Worm (Caenorhabditis elegans) whole organism, L2 larva: ENCODE results near the gene F56B3.2.

Experiments
- C34F6.9 ChIP-seq: fragments of 150-350 bp; optimal IDR thresholded peaks from 2 replicates; lab custom pipeline; 2014; ENCODE audit warnings: missing biosample characterization, missing genetic modification characterization
- F13H6.1 ChIP-seq: sonication (generic microtip); optimal IDR thresholded peaks from 2 replicates; lab custom pipeline; 2016; ENCODE audit warnings: missing genetic modification characterization, missing compliant biosample characterization
- R02D3.7 ChIP-seq: fragments of 150-350 bp; optimal IDR thresholded peaks from 2 replicates; lab custom pipeline; 2014; ENCODE audit warnings: missing biosample characterization, missing genetic modification characterization
- Y55F3AM.14 ChIP-seq: fragments of 200-800 bp; sonication (Bioruptor generic); optimal IDR thresholded peaks from 2 replicates; lab custom pipeline; 2018; ENCODE audit warnings: mild to moderate bottlenecking, missing genetic modification characterization, missing compliant biosample characterization
- ZK546.5 ChIP-seq: sonication (generic microtip); optimal IDR thresholded peaks from 2 replicates; lab custom pipeline; 2017; ENCODE audit warnings: missing biosample characterization, missing genetic modification characterization
- aly-2 ChIP-seq: fragments of 150-350 bp; optimal IDR thresholded peaks from 2 replicates; lab custom pipeline; 2014; ENCODE audit warnings: missing biosample characterization, missing genetic modification characterization
- ama-1 ChIP-seq: fragments of 150-350 bp; optimal IDR thresholded peaks from 2 replicates; lab custom pipeline; 2018; ENCODE audit warnings: inconsistent platforms
- blmp-1 ChIP-seq: sonication (generic microtip); optimal IDR thresholded peaks from 2 replicates; lab custom pipeline; 2017; ENCODE audit warnings: missing genetic modification characterization, mild to moderate bottlenecking, missing compliant biosample characterization, antibody characterized with exemption, moderate library complexity; ENCODE audit not compliant: insufficient read depth
- ceh-16 ChIP-seq: fragments of 150-350 bp; optimal IDR thresholded peaks from 2 replicates; lab custom pipeline; 2014; ENCODE audit warnings: missing biosample characterization, missing genetic modification characterization
- crh-2 ChIP-seq: sonication (generic microtip); optimal IDR thresholded peaks from 2 replicates; lab custom pipeline; 2017; ENCODE audit warnings: missing biosample characterization, missing genetic modification characterization
- dmd-4 ChIP-seq: sonication (generic microtip); optimal IDR thresholded peaks from 2 replicates; lab custom pipeline; 2017; ENCODE audit warnings: missing biosample characterization, missing genetic modification characterization
- egl-27 ChIP-seq: sonication (generic microtip); optimal IDR thresholded peaks from 3 replicates; lab custom pipeline; 2017; ENCODE audit warnings: missing biosample characterization, missing genetic modification reagents, missing genetic modification characterization
- elt-1 ChIP-seq: fragments of 150-350 bp; optimal IDR thresholded peaks from 2 replicates; lab custom pipeline; 2014; ENCODE audit warnings: missing biosample characterization, missing genetic modification characterization
- elt-3 ChIP-seq: sonication (generic microtip); optimal IDR thresholded peaks from 2 replicates; lab custom pipeline; 2017; ENCODE audit warnings: missing biosample characterization, missing genetic modification characterization
- fos-1 ChIP-seq: fragments of 150-350 bp; optimal IDR thresholded peaks from 2 replicates; lab custom pipeline; 2014; ENCODE audit warnings: missing biosample characterization, missing genetic modification characterization
- gmeb-1 ChIP-seq: fragments of 150-350 bp; optimal IDR thresholded peaks from 2 replicates; lab custom pipeline; 2014; ENCODE audit warnings: missing biosample characterization, missing genetic modification characterization
- lin-11 ChIP-seq: fragments of 150-350 bp; sonication (generic microtip); optimal IDR thresholded peaks from 2 replicates; lab custom pipeline; 2014; ENCODE audit warnings: missing biosample characterization, missing genetic modification characterization, inconsistent platforms, mixed read lengths
- lsy-2 ChIP-seq, 2 experiments: fragments of 150-350 bp in 1 of 2; sonication (generic microtip) in 1 of 2; optimal IDR thresholded peaks; 2 replicates each; lab custom pipeline; 2014 to 2017; ENCODE audit warnings: missing biosample characterization in 2 of 2, missing genetic modification characterization in 2 of 2
- mbf-1 ChIP-seq: sonication (generic microtip); optimal IDR thresholded peaks from 2 replicates; lab custom pipeline; 2017; ENCODE audit warnings: missing biosample characterization, missing genetic modification characterization
- mdl-1 ChIP-seq, 2 experiments: fragments of 150-350 bp in 1 of 2; sonication (generic microtip) in 1 of 2; optimal IDR thresholded peaks; 2 replicates each; lab custom pipeline; 2017; ENCODE audit warnings: missing biosample characterization in 2 of 2, missing genetic modification characterization in 2 of 2
- nhr-10 ChIP-seq: sonication (generic microtip); optimal IDR thresholded peaks from 2 replicates; lab custom pipeline; 2017; ENCODE audit warnings: missing biosample characterization, missing genetic modification characterization
- nhr-11 ChIP-seq: fragments of 150-350 bp; optimal IDR thresholded peaks from 2 replicates; lab custom pipeline; 2014; ENCODE audit warnings: missing biosample characterization, missing genetic modification characterization
- nhr-129 ChIP-seq: fragments of 150-350 bp; optimal IDR thresholded peaks from 2 replicates; lab custom pipeline; 2014; ENCODE audit warnings: missing biosample characterization, missing genetic modification characterization
- nhr-21 ChIP-seq: fragments of 150-350 bp; optimal IDR thresholded peaks from 2 replicates; lab custom pipeline; 2014; ENCODE audit warnings: missing biosample characterization, missing genetic modification characterization
- nhr-23 ChIP-seq: fragments of 150-350 bp; optimal IDR thresholded peaks from 2 replicates; lab custom pipeline; 2014; ENCODE audit warnings: missing biosample characterization, missing genetic modification reagents, missing genetic modification characterization
- nhr-237 ChIP-seq: fragments of 150-350 bp; optimal IDR thresholded peaks from 2 replicates; lab custom pipeline; 2014; ENCODE audit warnings: missing biosample characterization, missing genetic modification characterization
- nhr-25 ChIP-seq: fragments of 150-350 bp; sonication (generic microtip); optimal IDR thresholded peaks from 3 replicates; lab custom pipeline; 2014; ENCODE audit warnings: missing biosample characterization, missing genetic modification characterization
- nhr-77 ChIP-seq: fragments of 150-350 bp; optimal IDR thresholded peaks from 2 replicates; lab custom pipeline; 2014; ENCODE audit warnings: missing biosample characterization, missing genetic modification characterization
- peb-1 ChIP-seq: fragments of 150-350 bp; optimal IDR thresholded peaks from 2 replicates; lab custom pipeline; 2014; ENCODE audit warnings: missing biosample characterization, missing genetic modification characterization
- sem-4 ChIP-seq: fragments of 150-350 bp; optimal IDR thresholded peaks from 2 replicates; lab custom pipeline; 2014; ENCODE audit warnings: missing biosample characterization, missing genetic modification reagents, missing genetic modification characterization
- skn-1 ChIP-seq: sonication (generic microtip); optimal IDR thresholded peaks from 2 replicates; lab custom pipeline; 2017; ENCODE audit warnings: missing biosample characterization, missing genetic modification characterization
- sma-3 ChIP-seq: sonication (generic microtip); optimal IDR thresholded peaks from 2 replicates; lab custom pipeline; 2016; ENCODE audit warnings: missing genetic modification reagents, missing genetic modification characterization, missing compliant biosample characterization
- sma-9 ChIP-seq, 2 experiments: fragments of 150-350 bp in 1 of 2; sonication (generic microtip) in 1 of 2; optimal IDR thresholded peaks; 2 replicates each; lab custom pipeline; 2014 to 2016; ENCODE audit warnings: missing genetic modification characterization in 2 of 2, mild to moderate bottlenecking in 1 of 2, missing biosample characterization in 1 of 2, missing compliant biosample characterization in 1 of 2, missing genetic modification reagents in 1 of 2, moderate library complexity in 1 of 2
- unc-39 ChIP-seq: fragments of 150-350 bp; optimal IDR thresholded peaks from 2 replicates; lab custom pipeline; 2014; ENCODE audit warnings: missing biosample characterization, missing genetic modification characterization
- unc-55 ChIP-seq: fragments of 150-350 bp; sonication (generic microtip); optimal IDR thresholded peaks from 3 replicates; lab custom pipeline; 2014; ENCODE audit warnings: missing biosample characterization, missing genetic modification reagents, missing genetic modification characterization
- unc-62 ChIP-seq: fragments of 150-350 bp; optimal IDR thresholded peaks from 2 replicates; lab custom pipeline; 2014; ENCODE audit warnings: missing biosample characterization, missing genetic modification reagents, missing genetic modification characterization
- zag-1 ChIP-seq: fragments of 150-350 bp; optimal IDR thresholded peaks from 2 replicates; lab custom pipeline; 2014; ENCODE audit warnings: missing biosample characterization, missing genetic modification characterization
- ztf-1 ChIP-seq: fragments of 200-800 bp; sonication (Bioruptor generic); conservative IDR thresholded peaks from 2 replicates; pipeline ENCODE4 v1.3.6; 2022; ENCODE audit warnings: missing genetic modification characterization, missing compliant biosample characterization
- ztf-11 ChIP-seq: sonication (generic microtip); optimal IDR thresholded peaks from 2 replicates; lab custom pipeline; 2017; ENCODE audit warnings: missing biosample characterization, missing genetic modification characterization
- ztf-4 ChIP-seq: fragments of 150-350 bp; optimal IDR thresholded peaks from 2 replicates; lab custom pipeline; 2014; ENCODE audit warnings: missing biosample characterization, missing genetic modification characterization

F56B3.2 gene

DNA sequence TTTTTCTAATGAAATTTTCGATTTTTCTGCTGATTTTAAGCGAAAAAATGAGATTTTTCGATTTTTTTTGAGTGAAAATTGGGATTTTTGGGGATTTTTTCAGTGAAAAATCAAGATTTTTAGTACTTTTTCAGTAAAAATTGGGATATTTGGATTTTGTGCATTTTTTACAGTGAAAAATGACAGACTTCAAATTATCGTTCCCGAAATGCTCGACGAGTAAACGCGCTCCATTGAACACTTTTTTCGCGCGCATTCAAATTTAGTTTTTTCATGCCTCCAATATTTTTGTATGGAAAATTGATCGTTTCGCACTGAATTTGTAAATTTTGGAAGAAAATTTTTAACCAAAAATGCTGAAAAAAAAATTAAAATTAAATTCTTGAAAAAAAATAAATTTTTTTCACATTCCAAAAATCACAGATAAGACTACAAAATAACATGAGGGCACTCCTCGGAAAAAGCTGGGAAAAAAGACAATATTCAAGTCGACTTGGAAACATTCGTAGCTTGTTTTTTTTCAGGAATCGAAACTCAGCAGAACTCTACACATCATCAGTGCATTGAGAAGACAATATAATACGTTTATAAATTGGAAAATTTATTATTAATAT is 1.7 kb upstream of the F56B3.2 start:
- TF ChIP-seq gmeb-1 (tag; lab: Kevin White, UChicago) = peak; percentile 33

DNA sequence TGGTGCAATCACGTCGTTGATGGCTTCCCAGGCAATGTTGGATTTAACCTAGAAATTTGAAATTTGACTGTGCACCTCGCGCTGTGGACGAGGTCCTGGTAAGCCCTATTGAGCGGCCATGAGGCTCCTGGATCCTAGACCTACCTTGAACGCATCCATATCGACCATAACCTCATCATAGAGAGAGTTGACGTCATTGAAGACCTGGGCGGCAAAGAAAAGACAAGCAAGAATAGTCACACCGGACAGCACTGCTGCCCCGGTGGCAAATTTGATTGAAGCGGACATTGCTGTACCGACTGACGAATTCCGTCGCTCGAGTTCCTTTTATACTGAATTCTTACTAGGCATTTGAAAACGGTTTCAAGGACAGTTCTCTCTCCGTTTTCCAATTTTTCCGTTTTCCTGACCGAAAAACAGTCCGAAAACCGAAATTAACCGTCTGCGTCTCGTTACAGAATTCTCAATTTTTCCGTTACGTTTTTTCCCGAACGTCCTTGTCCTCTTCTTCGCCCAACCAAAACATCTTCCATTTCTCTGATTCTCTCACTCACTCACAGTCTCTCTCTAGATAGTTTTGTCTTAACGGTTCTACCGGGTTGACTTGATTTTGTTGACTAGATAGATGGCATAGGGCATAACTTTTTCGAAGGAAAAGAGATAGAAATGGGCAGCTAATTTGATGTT is 4.9 kb downstream of the F56B3.2 start, which contains the start of gene col-103:
TSS of gene col-103 (minus strand) at position 302 of the 687 bp plus-strand sequence.
- TF ChIP-seq elt-1 (tag; lab: Kevin White, UChicago) (no peak), zag-1 (tag; lab: Kevin White, UChicago) (no peak), nhr-129 (tag; lab: Kevin White, UChicago) (peak; percentile 54), lin-11 (no peak), sma-3 (GFP tag; lab: Kevin White, UChicago) (peak; percentile 48), ceh-16 (peak; percentile 11), aly-2 (tag; lab: Kevin White, UChicago) (no peak), nhr-21 (tag; lab: Kevin White, UChicago) (peak; percentile 17), nhr-10 (tag; lab: Kevin White, UChicago) (no peak), mbf-1 (tag; lab: Kevin White, UChicago) (no peak), mdl-1 (tag; optimal IDR thresholded peaks at IDR 0.05; lab: Kevin White, UChicago) (no peak), nhr-77 (tag; lab: Kevin White, UChicago) (no peak), nhr-237 (tag; lab: Kevin White, UChicago) (no peak), nhr-25 (tag; lab: Kevin White, UChicago) (peak; percentile 45), ama-1 (lab: Kevin White, UChicago) (peak; percentile 93), lsy-2 (tag; optimal IDR thresholded peaks at IDR 0.05; lab: Kevin White, UChicago) (no peak), unc-62 (GFP tag; lab: Kevin White, UChicago) (no peak), nhr-23 (tag; lab: Kevin White, UChicago) (no peak), gmeb-1 (tag; lab: Kevin White, UChicago) (peak; percentile 34), ZK546.5 (no peak), unc-55 (GFP tag; lab: Kevin White, UChicago) (no peak), fos-1 (tag; lab: Kevin White, UChicago) (peak; percentile 22)

DNA sequence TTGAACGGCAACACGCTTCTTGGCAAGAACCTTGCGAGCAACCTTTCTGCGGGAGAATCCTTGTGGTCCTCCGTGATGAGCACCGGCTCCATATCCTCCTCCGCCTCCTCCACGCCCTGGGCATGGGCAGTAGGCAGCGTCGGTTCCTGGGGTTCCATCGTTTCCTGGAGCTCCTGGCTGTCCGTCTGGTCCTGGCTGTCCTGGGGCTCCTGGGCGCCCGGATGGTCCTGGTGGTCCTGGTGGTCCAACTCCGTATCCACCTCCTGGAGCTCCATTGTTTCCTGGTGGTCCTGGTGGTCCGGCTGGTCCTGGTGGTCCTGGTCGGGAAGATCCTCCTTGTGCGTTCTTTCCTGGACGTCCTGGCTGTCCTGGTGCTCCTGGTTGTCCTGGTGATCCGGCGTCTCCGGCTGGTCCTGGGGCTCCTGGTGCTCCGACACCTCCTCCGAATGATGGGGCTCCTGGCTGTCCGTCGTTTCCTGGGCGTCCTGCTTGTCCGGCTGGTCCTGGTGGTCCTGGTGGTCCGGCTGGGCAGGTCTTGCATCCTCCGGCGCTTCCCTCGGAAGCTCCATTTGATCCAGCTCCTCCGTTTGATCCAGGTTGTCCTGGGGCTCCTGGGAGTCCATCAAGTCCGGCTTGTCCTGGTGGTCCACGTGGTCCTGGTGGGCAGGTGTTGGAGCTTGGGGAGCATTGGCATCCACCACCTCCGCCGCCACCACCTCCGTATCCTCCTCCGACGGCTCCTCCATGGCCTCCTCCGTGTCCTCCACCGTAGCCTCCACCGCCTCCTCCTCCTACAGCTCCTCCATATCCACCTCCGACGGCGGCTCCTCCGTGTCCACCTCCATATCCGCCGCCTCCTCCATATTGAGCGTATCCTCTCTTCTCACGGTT is 5.7 kb downstream of the F56B3.2 start:
- TF ChIP-seq C34F6.9 (tag; lab: Kevin White, UChicago) (no peak), ztf-1 (GFP tag; lab: Robert Waterston, UW) (no peak)

DNA sequence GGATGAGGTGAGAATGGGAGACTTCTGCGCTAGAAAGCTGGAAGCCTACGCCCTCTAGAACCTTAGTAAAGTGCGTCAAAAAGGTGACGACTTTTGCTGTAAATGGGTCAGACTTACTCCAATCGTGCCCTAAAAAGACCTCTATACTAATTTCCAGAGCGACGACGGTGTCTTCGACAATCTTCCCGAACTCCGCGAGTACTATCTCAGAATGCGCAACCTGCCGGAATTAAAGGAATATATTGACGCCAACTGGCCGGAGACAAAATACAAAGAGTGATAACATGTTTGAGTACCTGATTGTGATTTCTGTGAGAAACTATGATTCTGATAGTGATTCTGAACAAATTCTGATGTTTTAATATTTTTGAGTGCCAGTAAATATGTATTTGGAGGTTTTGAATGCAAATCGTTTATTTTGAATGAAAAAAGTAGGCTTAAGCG is 6.3 kb downstream of the F56B3.2 start:
- TF ChIP-seq unc-55 (GFP tag; lab: Kevin White, UChicago) = no peak
- peak; percentile 26 for TF ChIP-seq nhr-21 (tag; lab: Kevin White, UChicago)
- no peak for TF ChIP-seq nhr-10 (tag; lab: Kevin White, UChicago)
- TF ChIP-seq unc-39 (tag; lab: Kevin White, UChicago) = no peak
- TF ChIP-seq crh-2 (tag; lab: Kevin White, UChicago) = peak; percentile 19
- TF ChIP-seq ztf-11 = no peak
- no peak for TF ChIP-seq dmd-4 (tag; lab: Kevin White, UChicago)
- TF ChIP-seq ama-1 (lab: Kevin White, UChicago) = peak; percentile 80
- no peak for TF ChIP-seq ceh-16
- no peak for TF ChIP-seq mbf-1 (tag; lab: Kevin White, UChicago)
- TF ChIP-seq Y55F3AM.14 (GFP tag; lab: Kevin White, UChicago) = no peak
- no peak for TF ChIP-seq gmeb-1 (tag; lab: Kevin White, UChicago)
- TF ChIP-seq sem-4 = no peak
- no peak for TF ChIP-seq egl-27 (tag; lab: Kevin White, UChicago)
- TF ChIP-seq sma-3 (GFP tag; lab: Kevin White, UChicago) = peak; percentile 78
- TF ChIP-seq sma-9 (GFP tag; optimal IDR thresholded peaks at IDR 0.05; lab: Kevin White, UChicago) = peak; percentile 13
- TF ChIP-seq sma-9 (tag; optimal IDR thresholded peaks at IDR 0.05; lab: Kevin White, UChicago) = no peak
- TF ChIP-seq blmp-1 (tag; lab: Kevin White, UChicago) = no peak
- TF ChIP-seq nhr-11 = no peak
- no peak for TF ChIP-seq F13H6.1 (tag; lab: Kevin White, UChicago)
- TF ChIP-seq R02D3.7 (tag; lab: Kevin White, UChicago) = no peak
- no peak for TF ChIP-seq peb-1
- TF ChIP-seq nhr-77 (tag; lab: Kevin White, UChicago) = no peak
- TF ChIP-seq ztf-4 (tag; lab: Kevin White, UChicago) = no peak
- no peak for TF ChIP-seq elt-3 (tag; lab: Kevin White, UChicago)
- no peak for TF ChIP-seq nhr-237 (tag; lab: Kevin White, UChicago)
- TF ChIP-seq ztf-1 (GFP tag; lab: Robert Waterston, UW) = no peak
- no peak for TF ChIP-seq skn-1 (tag; lab: Kevin White, UChicago)
